Worm (Caenorhabditis elegans) whole organism, late embryonic: ENCODE data around the gene Y38E10A.28.

Experiments
- ama-1 ChIP-seq: fragments of 150-350 bp; optimal IDR thresholded peaks from 2 replicates; lab custom pipeline; 2014
- dve-1 ChIP-seq: sonication (generic microtip); optimal IDR thresholded peaks from 2 replicates; lab custom pipeline; 2017; ENCODE audit warnings: antibody characterized with exemption, mild to moderate bottlenecking, missing genetic modification characterization, missing compliant biosample characterization
- elt-2 ChIP-seq: sonication (generic microtip); optimal IDR thresholded peaks from 2 replicates; lab custom pipeline; 2016; ENCODE audit warnings: missing genetic modification reagents, missing genetic modification characterization, missing compliant biosample characterization
- fkh-10 ChIP-seq: fragments of 150-350 bp; optimal IDR thresholded peaks from 2 replicates; lab custom pipeline; 2014; ENCODE audit warnings: missing biosample characterization, missing genetic modification reagents, missing genetic modification characterization
- hlh-8 ChIP-seq: sonication (generic microtip); optimal IDR thresholded peaks from 2 replicates; lab custom pipeline; 2016; ENCODE audit warnings: missing genotype, missing genetic modification characterization, missing compliant biosample characterization
- nhr-11 ChIP-seq: fragments of 150-350 bp; optimal IDR thresholded peaks from 2 replicates; lab custom pipeline; 2014; ENCODE audit warnings: missing biosample characterization, missing genetic modification characterization
- pha-2 ChIP-seq: sonication (generic microtip); optimal IDR thresholded peaks from 2 replicates; lab custom pipeline; 2017; ENCODE audit warnings: mild to moderate bottlenecking, missing genetic modification characterization, missing compliant biosample characterization
- pha-4 ChIP-seq: fragments of 150-350 bp; optimal IDR thresholded peaks from 2 replicates; lab custom pipeline; 2018; ENCODE audit warnings: missing biosample characterization, missing genetic modification reagents, missing genetic modification characterization

ce11 chrII:12620764-12621163, 8.7 kb upstream of the Y38E10A.28 start, which contains the start of gene nspe-1:
- TF ChIP-seq ama-1 (lab: Kevin White, UChicago): no peak
- TF ChIP-seq elt-2: no peak
- no peak for TF ChIP-seq dve-1 (tag; lab: Kevin White, UChicago)
- TF ChIP-seq fkh-10: no peak
- no peak for TF ChIP-seq nhr-11 (tag; lab: Kevin White, UChicago)
- no peak for TF ChIP-seq pha-2 (tag; lab: Kevin White, UChicago)
- no peak for TF ChIP-seq hlh-8 (tag; lab: Kevin White, UChicago)
- TF ChIP-seq pha-4 (tag; lab: Kevin White, UChicago): no peak
